Worm (Caenorhabditis elegans) whole organism, L1 larva: ENCODE measurements around the gene Y38H8A.4.

Experiments
- C04F5.9 ChIP-seq: sonication (generic microtip); optimal IDR thresholded peaks from 2 replicates; lab custom pipeline; 2016; ENCODE audit warnings: missing genetic modification characterization, missing compliant biosample characterization
- C16A3.4 ChIP-seq: fragments of 150-350 bp; optimal IDR thresholded peaks from 2 replicates; lab custom pipeline; 2014; ENCODE audit warnings: missing biosample characterization, missing genetic modification characterization
- aha-1 ChIP-seq: fragments of 150-350 bp; optimal IDR thresholded peaks from 2 replicates; lab custom pipeline; 2014; ENCODE audit warnings: missing biosample characterization, missing genetic modification characterization
- ceh-90 ChIP-seq: sonication (generic microtip); optimal IDR thresholded peaks from 2 replicates; lab custom pipeline; 2016; ENCODE audit warnings: missing genetic modification characterization, missing compliant biosample characterization
- ces-1 ChIP-seq: fragments of 150-350 bp; optimal IDR thresholded peaks from 2 replicates; lab custom pipeline; 2014; ENCODE audit warnings: missing biosample characterization, missing genetic modification reagents, missing genetic modification characterization
- dpl-1 ChIP-seq, 3 experiments: fragments of 150-350 bp in 2 of 3; sonication (generic microtip) in 1 of 3; optimal IDR thresholded peaks; 2 replicates each; lab custom pipeline; 2014 to 2017; ENCODE audit warnings: missing biosample characterization in 3 of 3, missing genetic modification characterization in 3 of 3, missing genetic modification reagents in 3 of 3
- dsc-1 ChIP-seq: sonication (generic microtip); optimal IDR thresholded peaks from 2 replicates; lab custom pipeline; 2016; ENCODE audit warnings: mild to moderate bottlenecking, missing genetic modification characterization, missing compliant biosample characterization
- efl-1 ChIP-seq, 4 experiments: fragments of 150-350 bp; optimal IDR thresholded peaks in 3 of 4; peaks in 1 of 4; 1 replicate in 1 of 4; 2 replicates in 3 of 4; lab custom pipeline; 2014; ENCODE audit warnings: missing biosample characterization in 2 of 4, missing genetic modification characterization in 2 of 4, missing genetic modification reagents in 2 of 4
- ets-5 ChIP-seq: fragments of 200-800 bp; sonication (Bioruptor generic); IDR thresholded peaks from 2 replicates; pipeline ENCODE4 v1.3.6; 2022; ENCODE audit warnings: missing genetic modification characterization, missing compliant biosample characterization
- fkh-10 ChIP-seq: sonication (generic microtip); optimal IDR thresholded peaks from 2 replicates; lab custom pipeline; 2017; ENCODE audit warnings: missing biosample characterization, missing genetic modification reagents, missing genetic modification characterization
- hlh-17 ChIP-seq: fragments of 200-800 bp; sonication (Bioruptor generic); optimal IDR thresholded peaks from 2 replicates; lab custom pipeline; 2018; ENCODE audit warnings: missing genetic modification characterization, mild to moderate bottlenecking, missing compliant biosample characterization, moderate library complexity, borderline replicate concordance
- hpl-2 ChIP-seq: fragments of 150-350 bp; optimal IDR thresholded peaks from 2 replicates; lab custom pipeline; 2014; ENCODE audit warnings: missing biosample characterization, missing genetic modification reagents, missing genetic modification characterization
- jun-1 ChIP-seq: fragments of 150-350 bp; optimal IDR thresholded peaks from 2 replicates; lab custom pipeline; 2014; ENCODE audit warnings: missing biosample characterization, missing genetic modification reagents, missing genetic modification characterization
- lin-14 ChIP-seq: fragments of 200-800 bp; sonication (Bioruptor generic); optimal IDR thresholded peaks from 2 replicates; lab custom pipeline; 2018; ENCODE audit warnings: mild to moderate bottlenecking, missing genetic modification characterization, moderate library complexity, missing compliant biosample characterization
- lin-15B ChIP-seq: fragments of 150-350 bp; sonication (generic microtip); optimal IDR thresholded peaks from 3 replicates; lab custom pipeline; 2014; ENCODE audit warnings: missing biosample characterization, missing genetic modification characterization
- lsy-2 ChIP-seq, 2 experiments: fragments of 150-350 bp; optimal IDR thresholded peaks; 2 replicates each; lab custom pipeline; 2014; ENCODE audit warnings: missing biosample characterization in 2 of 2, missing genetic modification characterization in 2 of 2
- mab-9 ChIP-seq: fragments of 200-800 bp; sonication (Bioruptor generic); IDR thresholded peaks from 2 replicates; pipeline ENCODE4 v1.3.6; 2022; ENCODE audit warnings: missing genetic modification reagents, missing genetic modification characterization, missing compliant biosample characterization
- mdl-1 ChIP-seq, 2 experiments: fragments of 150-350 bp; optimal IDR thresholded peaks; 2 replicates each; lab custom pipeline; 2014 to 2017; ENCODE audit warnings: missing biosample characterization in 2 of 2, missing genetic modification characterization in 2 of 2, inconsistent platforms in 1 of 2
- mef-2 ChIP-seq: fragments of 150-350 bp; optimal IDR thresholded peaks from 2 replicates; lab custom pipeline; 2014; ENCODE audit warnings: missing biosample characterization, missing genetic modification characterization
- mep-1 ChIP-seq: fragments of 150-350 bp; optimal IDR thresholded peaks from 2 replicates; lab custom pipeline; 2014; ENCODE audit warnings: missing biosample characterization, missing genetic modification characterization
- nhr-12 ChIP-seq: sonication (generic microtip); optimal IDR thresholded peaks from 2 replicates; lab custom pipeline; 2017; ENCODE audit warnings: missing biosample characterization, missing genetic modification characterization
- nhr-237 ChIP-seq: fragments of 150-350 bp; optimal IDR thresholded peaks from 2 replicates; lab custom pipeline; 2014; ENCODE audit warnings: missing biosample characterization, missing genetic modification characterization
- nhr-77 ChIP-seq: fragments of 150-350 bp; optimal IDR thresholded peaks from 2 replicates; lab custom pipeline; 2014; ENCODE audit warnings: missing biosample characterization, missing genetic modification characterization
- nhr-85 ChIP-seq: sonication (generic microtip); peaks from one replicate; lab custom pipeline; 2016; ENCODE audit warnings: missing genetic modification characterization, inconsistent platforms, missing compliant biosample characterization
- nhr-90 ChIP-seq: sonication (generic microtip); optimal IDR thresholded peaks from 2 replicates; lab custom pipeline; 2016; ENCODE audit warnings: mild to moderate bottlenecking, missing genetic modification characterization, missing compliant biosample characterization; ENCODE audit not compliant: poor library complexity
- pag-3 ChIP-seq: sonication (generic microtip); optimal IDR thresholded peaks from 2 replicates; lab custom pipeline; 2017; ENCODE audit warnings: missing genetic modification characterization, mild to moderate bottlenecking, missing compliant biosample characterization, antibody characterized with exemption, borderline replicate concordance; ENCODE audit not compliant: insufficient read depth
- rnt-1 ChIP-seq: sonication (generic microtip); optimal IDR thresholded peaks from 2 replicates; lab custom pipeline; 2016; ENCODE audit warnings: mild to moderate bottlenecking, missing genetic modification characterization, moderate library complexity, missing compliant biosample characterization
- skn-1 ChIP-seq: fragments of 150-350 bp; optimal IDR thresholded peaks from 2 replicates; lab custom pipeline; 2014; ENCODE audit warnings: missing biosample characterization, missing genetic modification characterization
- snpc-4 ChIP-seq: fragments of 150-350 bp; optimal IDR thresholded peaks from 2 replicates; lab custom pipeline; 2014; ENCODE audit warnings: missing biosample characterization, missing genetic modification characterization
- snu-23 ChIP-seq: sonication (generic microtip); optimal IDR thresholded peaks from 2 replicates; lab custom pipeline; 2016; ENCODE audit warnings: missing genetic modification characterization, missing compliant biosample characterization
- unc-130 ChIP-seq: fragments of 150-350 bp; optimal IDR thresholded peaks from 2 replicates; lab custom pipeline; 2017; ENCODE audit warnings: missing biosample characterization, missing genetic modification characterization, inconsistent platforms
- unc-62 ChIP-seq: fragments of 150-350 bp; optimal IDR thresholded peaks from 2 replicates; lab custom pipeline; 2014; ENCODE audit warnings: missing biosample characterization, missing genetic modification reagents, missing genetic modification characterization
- zag-1 ChIP-seq: fragments of 150-350 bp; optimal IDR thresholded peaks from 2 replicates; lab custom pipeline; 2014; ENCODE audit warnings: missing biosample characterization, missing genetic modification characterization

The Y38H8A.4 gene

DNA sequence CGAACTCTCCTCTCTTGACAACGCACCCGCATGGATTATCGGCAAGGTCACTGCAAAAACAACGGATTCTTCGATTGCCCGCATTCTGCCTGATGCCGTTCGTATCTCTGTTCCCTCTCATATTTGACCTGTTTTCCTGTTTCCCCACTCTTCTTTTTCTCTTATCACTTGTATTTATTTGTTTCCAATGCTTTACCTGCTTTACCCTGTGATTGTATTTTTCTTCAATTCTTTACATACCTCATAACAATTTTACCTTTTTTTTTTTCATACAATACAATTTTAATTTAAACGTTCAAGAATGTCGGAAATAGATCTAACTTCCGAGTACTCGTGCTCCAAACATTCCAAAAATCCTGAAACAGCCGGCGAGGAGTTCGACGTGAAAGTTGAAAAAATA is 36.7 kb upstream of the Y38H8A.4 start, which contains the start of gene afmd-2:
afmd-2 (plus strand) TSS at position 301 of the 400 bp plus-strand sequence.
- TF ChIP-seq ces-1 (GFP tag; lab: Kevin White, UChicago) = no peak
- no peak for TF ChIP-seq nhr-85
- no peak for TF ChIP-seq nhr-237
- TF ChIP-seq hlh-17 = no peak
- TF ChIP-seq zag-1 = no peak
- no peak for TF ChIP-seq mep-1 (tag; lab: Kevin White, UChicago)
- TF ChIP-seq mef-2 (tag; lab: Kevin White, UChicago) = no peak
- no peak for TF ChIP-seq unc-130
- no peak for TF ChIP-seq snpc-4 (tag; lab: Kevin White, UChicago)
- no peak for TF ChIP-seq nhr-77
- TF ChIP-seq fkh-10 (GFP tag; lab: Kevin White, UChicago) = no peak
- TF ChIP-seq rnt-1 = no peak

ce11 chrIV:13505662-13506061 is 33.5 kb upstream of the Y38H8A.4 start, which contains the start of gene nlp-17:
Gene nlp-17 (minus strand): TSS chrIV:13505762.
- no peak for TF ChIP-seq skn-1
- no peak for TF ChIP-seq mab-9 (GFP tag; lab: Robert Waterston, UW)
- TF ChIP-seq, all 84 proteins: peak for 0

- TF ChIP-seq nhr-12 (tag; lab: Kevin White, UChicago) = no peak
- TF ChIP-seq nhr-90 = no peak
- TF ChIP-seq lin-15B (tag; lab: Kevin White, UChicago) = no peak
- TF ChIP-seq unc-62 = no peak
- TF ChIP-seq hpl-2 = no peak
- no peak for TF ChIP-seq ets-5 (GFP tag; lab: Robert Waterston, UW)
- no peak for TF ChIP-seq ces-1 (GFP tag; lab: Kevin White, UChicago)
- no peak for TF ChIP-seq mep-1 (tag; lab: Kevin White, UChicago)
- no peak for TF ChIP-seq mdl-1 (tag; optimal IDR thresholded peaks at IDR 0.05; lab: Kevin White, UChicago)
- TF ChIP-seq, all 84 proteins: peak for 0
Measured at ce11 chrIV:13505144-13505543, 33.0 kb upstream of the Y38H8A.4 start, which contains the start of gene seld-1. Gene seld-1 (plus strand): TSS chrIV:13505444.

- TF ChIP-seq lsy-2 (tag; optimal IDR thresholded peaks at IDR 0.05; lab: Kevin White, UChicago) = peak in 1 of 2 experiments; percentile 13
Measured at ce11 chrIV:13503365-13504015, 31.3 kb upstream of the Y38H8A.4 start.

- TF ChIP-seq dsc-1 (tag; lab: Kevin White, UChicago) (no peak), mep-1 (tag; lab: Kevin White, UChicago) (no peak), C16A3.4 (tag; lab: Kevin White, UChicago) (no peak), dpl-1 (GFP tag; optimal IDR thresholded peaks at IDR 0.05; lab: Kevin White, UChicago) (peak in 1 of 3 experiments; percentile 5), aha-1 (no peak), pag-3 (tag; lab: Kevin White, UChicago) (no peak), C04F5.9 (tag; lab: Kevin White, UChicago) (no peak), jun-1 (tag; lab: Kevin White, UChicago) (no peak), lin-14 (GFP tag; lab: Kevin White, UChicago) (no peak)
Measured at ce11 chrIV:13502806-13503363, 30.7 kb upstream of the Y38H8A.4 start, which contains the start of gene tbc-9. Gene tbc-9 (minus strand): TSS chrIV:13502856.

DNA sequence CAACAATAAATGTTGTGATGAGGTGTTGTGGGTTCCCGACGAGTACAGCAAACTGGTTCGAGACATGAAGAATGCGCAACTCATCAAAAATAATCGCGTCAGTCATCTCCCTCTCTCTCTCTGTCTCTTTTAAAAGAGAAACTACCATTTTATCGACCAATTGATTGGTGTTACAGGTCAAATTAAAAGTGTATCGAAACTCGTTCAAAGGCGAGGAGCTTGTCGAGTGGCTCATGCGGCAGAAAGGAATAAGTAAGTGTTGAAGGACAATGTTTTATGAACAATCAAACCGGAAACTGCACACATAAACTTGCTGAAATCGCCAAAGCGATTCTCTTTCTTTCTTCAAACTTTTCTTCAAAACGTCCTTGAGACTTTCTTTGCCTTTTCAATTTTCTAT is 21.5 kb upstream of the Y38H8A.4 start:
- TF ChIP-seq snu-23 (GFP tag; lab: Kevin White, UChicago) (no peak), ceh-90 (tag; lab: Kevin White, UChicago) (no peak), efl-1 (optimal IDR thresholded peaks at IDR 0.05; lab: Kevin White, UChicago) (no peak), efl-1 (GFP tag; optimal IDR thresholded peaks at IDR 0.05 in 1 of 2; lab: Kevin White, UChicago) (peak in 1 of 2 experiments; percentile 90), unc-62 (no peak)
